Worm (Caenorhabditis elegans) whole organism, young adult: Measurements from ENCODE around the gene asp-3.

ENCODE experiments used
- B0019.2 ChIP-seq: fragments of 200-800 bp; sonication (Bioruptor generic); conservative IDR thresholded peaks from 2 replicates; pipeline ENCODE4 v1.3.6; 2022; ENCODE audit warnings: missing genetic modification reagents, missing genetic modification characterization, missing compliant biosample characterization
- B0035.1 ChIP-seq: sonication (generic microtip); optimal IDR thresholded peaks from 2 replicates; lab custom pipeline; 2016; ENCODE audit warnings: missing genetic modification characterization, mild to moderate bottlenecking, missing compliant biosample characterization, missing genotype, missing genetic modification reagents
- C06A6.2 ChIP-seq: fragments of 200-800 bp; sonication (Bioruptor generic); conservative IDR thresholded peaks from 2 replicates; pipeline ENCODE4 v1.3.6; 2022; ENCODE audit warnings: missing genetic modification characterization, missing compliant biosample characterization
- F22D6.2 ChIP-seq: sonication (generic microtip); optimal IDR thresholded peaks from 2 replicates; lab custom pipeline; 2016; ENCODE audit warnings: mild to moderate bottlenecking, missing genetic modification characterization, missing compliant biosample characterization
- F23B12.7 ChIP-seq: sonication (generic microtip); optimal IDR thresholded peaks from 2 replicates; lab custom pipeline; 2017; ENCODE audit warnings: missing genetic modification characterization, mild to moderate bottlenecking, missing compliant biosample characterization, antibody characterized with exemption, moderate library complexity; ENCODE audit not compliant: insufficient read depth
- F33H1.4 ChIP-seq: fragments of 200-800 bp; sonication (Bioruptor generic); IDR thresholded peaks from 2 replicates; pipeline ENCODE4 v1.3.6; 2022; ENCODE audit warnings: missing genetic modification reagents, missing genetic modification characterization, missing compliant biosample characterization
- F39B2.1 ChIP-seq: fragments of 200-800 bp; sonication (Bioruptor generic); IDR thresholded peaks from 2 replicates; pipeline ENCODE4 v1.3.6; 2022; ENCODE audit warnings: missing genetic modification reagents, missing genetic modification characterization, missing compliant biosample characterization
- F49E8.2 ChIP-seq: sonication (generic microtip); optimal IDR thresholded peaks from 3 replicates; lab custom pipeline; 2017; ENCODE audit warnings: missing genetic modification characterization, mild to moderate bottlenecking, missing compliant biosample characterization, antibody characterized with exemption, moderate library complexity; ENCODE audit not compliant: insufficient read depth
- F52B5.7 ChIP-seq: sonication (generic microtip); optimal IDR thresholded peaks from 2 replicates; lab custom pipeline; 2016; ENCODE audit warnings: mild to moderate bottlenecking, missing genetic modification characterization, missing compliant biosample characterization
- K12H6.12 ChIP-seq: fragments of 200-800 bp; sonication (Bioruptor generic); optimal IDR thresholded peaks from 2 replicates; lab custom pipeline; 2018; ENCODE audit warnings: mild to moderate bottlenecking, missing genetic modification characterization, missing compliant biosample characterization
- Y53G8AR.9 ChIP-seq: fragments of 200-800 bp; sonication (Bioruptor generic); conservative IDR thresholded peaks from 2 replicates; pipeline ENCODE4 v1.3.6; 2022; ENCODE audit warnings: missing genetic modification reagents, missing genetic modification characterization, missing compliant biosample characterization
- Y56A3A.18 ChIP-seq: fragments of 200-800 bp; sonication (Bioruptor generic); IDR thresholded peaks from 2 replicates; pipeline ENCODE4 v1.3.6; 2022; ENCODE audit warnings: missing genetic modification reagents, missing genetic modification characterization, missing compliant biosample characterization
- Y67H2A.10 ChIP-seq: fragments of 200-800 bp; sonication (Bioruptor generic); conservative IDR thresholded peaks from 2 replicates; pipeline ENCODE4 v1.3.6; 2022; ENCODE audit warnings: missing genetic modification reagents, missing genetic modification characterization, missing compliant biosample characterization
- Y95B8A.8 ChIP-seq: fragments of 200-800 bp; sonication (Bioruptor generic); IDR thresholded peaks from 2 replicates; pipeline ENCODE4 v1.3.6; 2022; ENCODE audit warnings: missing genetic modification reagents, missing genetic modification characterization, missing compliant biosample characterization
- ZK185.1 ChIP-seq: sonication (generic microtip); optimal IDR thresholded peaks from 2 replicates; lab custom pipeline; 2016; ENCODE audit warnings: mild to moderate bottlenecking, missing genetic modification characterization, missing compliant biosample characterization; ENCODE audit not compliant: poor library complexity, severe bottlenecking
- akir-1 ChIP-seq: fragments of 200-800 bp; sonication (Bioruptor generic); optimal IDR thresholded peaks from 2 replicates; lab custom pipeline; 2018; ENCODE audit warnings: mild to moderate bottlenecking, missing genetic modification characterization, moderate library complexity, missing compliant biosample characterization
- ama-1 ChIP-seq, 3 experiments: fragments of 150-350 bp in 1 of 3; sonication (generic microtip) in 2 of 3; optimal IDR thresholded peaks; 2 replicates each; lab custom pipeline; 2014 to 2018; ENCODE audit warnings: missing biosample characterization in 2 of 3, missing genetic modification characterization in 2 of 3, missing genetic modification reagents in 2 of 3
- attf-6 ChIP-seq: fragments of 200-800 bp; sonication (Bioruptor generic); IDR thresholded peaks from 2 replicates; pipeline ENCODE4 v1.3.6; 2022; ENCODE audit warnings: missing genetic modification reagents, missing genetic modification characterization, missing compliant biosample characterization
- bed-1 ChIP-seq: fragments of 200-800 bp; sonication (Bioruptor generic); IDR thresholded peaks from 2 replicates; pipeline ENCODE4 v1.3.6; 2022; ENCODE audit warnings: missing genetic modification reagents, missing genetic modification characterization, missing compliant biosample characterization
- cebp-1 ChIP-seq, 2 experiments: fragments of 200-800 bp in 1 of 2; sonication (Bioruptor generic) in 1 of 2; sonication (generic microtip) in 1 of 2; IDR thresholded peaks in 1 of 2; optimal IDR thresholded peaks in 1 of 2; 2 replicates each; pipeline versions ENCODE4 v1.3.6 to Lab custom; 2017 to 2022; ENCODE audit warnings: missing compliant biosample characterization in 2 of 2, missing genetic modification characterization in 2 of 2, mild to moderate bottlenecking in 1 of 2, missing genetic modification reagents in 1 of 2, moderate library complexity in 1 of 2
- ceh-79 ChIP-seq: sonication (generic microtip); optimal IDR thresholded peaks from 2 replicates; lab custom pipeline; 2017; ENCODE audit warnings: mild to moderate bottlenecking, missing genetic modification characterization, missing compliant biosample characterization
- ceh-91 ChIP-seq: fragments of 200-800 bp; sonication (Bioruptor generic); IDR thresholded peaks from 2 replicates; pipeline ENCODE4 v1.3.6; 2022; ENCODE audit warnings: missing genetic modification reagents, missing genetic modification characterization, missing compliant biosample characterization
- chd-7 ChIP-seq: sonication (generic microtip); optimal IDR thresholded peaks from 2 replicates; lab custom pipeline; 2016; ENCODE audit warnings: mild to moderate bottlenecking, missing genetic modification characterization, moderate library complexity, missing compliant biosample characterization
- efl-1 ChIP-seq: fragments of 150-350 bp; optimal IDR thresholded peaks from 2 replicates; lab custom pipeline; 2014; ENCODE audit warnings: missing biosample characterization, missing genetic modification reagents, missing genetic modification characterization
- ekl-4 ChIP-seq: fragments of 200-800 bp; sonication (Bioruptor generic); IDR thresholded peaks from 2 replicates; pipeline ENCODE4 v1.3.6; 2022; ENCODE audit warnings: missing genetic modification reagents, missing genetic modification characterization, missing compliant biosample characterization
- gei-17 ChIP-seq: fragments of 200-800 bp; sonication (Bioruptor generic); optimal IDR thresholded peaks from 2 replicates; lab custom pipeline; 2018; ENCODE audit warnings: mild to moderate bottlenecking, missing genetic modification characterization, missing compliant biosample characterization
- hmg-1.2 ChIP-seq: fragments of 200-800 bp; sonication (Bioruptor generic); IDR thresholded peaks from 2 replicates; pipeline ENCODE4 v1.3.6; 2022; ENCODE audit warnings: missing genetic modification reagents, missing genetic modification characterization, missing compliant biosample characterization
- lin-35 ChIP-seq, 3 experiments: fragments of 150-350 bp in 2 of 3; sonication (generic microtip) in 1 of 3; optimal IDR thresholded peaks; 2 replicates each; lab custom pipeline; 2014 to 2018; ENCODE audit warnings: missing biosample characterization in 3 of 3, missing genetic modification characterization in 3 of 3, missing genetic modification reagents in 3 of 3
- lin-54 ChIP-seq: fragments of 200-800 bp; sonication (Bioruptor generic); optimal IDR thresholded peaks from 2 replicates; lab custom pipeline; 2018; ENCODE audit warnings: mild to moderate bottlenecking, missing genetic modification characterization, missing compliant biosample characterization
- madf-10 ChIP-seq: sonication (generic microtip); optimal IDR thresholded peaks from 2 replicates; lab custom pipeline; 2016; ENCODE audit warnings: mild to moderate bottlenecking, missing genetic modification characterization, missing compliant biosample characterization
- madf-8 ChIP-seq: fragments of 200-800 bp; sonication (Bioruptor generic); conservative IDR thresholded peaks from 2 replicates; pipeline ENCODE4 v1.3.6; 2022; ENCODE audit warnings: missing genetic modification reagents, missing genetic modification characterization, missing compliant biosample characterization
- mcd-1 ChIP-seq: fragments of 200-800 bp; sonication (Bioruptor generic); IDR thresholded peaks from 2 replicates; pipeline ENCODE4 v1.3.6; 2022; ENCODE audit warnings: missing genetic modification reagents, missing genetic modification characterization, missing compliant biosample characterization
- mxl-1 ChIP-seq: sonication (generic microtip); optimal IDR thresholded peaks from 2 replicates; lab custom pipeline; 2016; ENCODE audit warnings: missing genetic modification characterization, missing compliant biosample characterization
- nfya-2 ChIP-seq: fragments of 200-800 bp; sonication (Bioruptor generic); IDR thresholded peaks from 2 replicates; pipeline ENCODE4 v1.3.6; 2022; ENCODE audit warnings: missing genetic modification reagents, missing genetic modification characterization, missing compliant biosample characterization
- nhr-27 ChIP-seq: fragments of 200-800 bp; sonication (Bioruptor generic); optimal IDR thresholded peaks from 2 replicates; lab custom pipeline; 2018; ENCODE audit warnings: mild to moderate bottlenecking, missing genetic modification characterization, moderate library complexity, missing compliant biosample characterization
- nhr-80 ChIP-seq: sonication (generic microtip); optimal IDR thresholded peaks from 2 replicates; lab custom pipeline; 2016; ENCODE audit warnings: missing genetic modification characterization, missing compliant biosample characterization
- pbrm-1 ChIP-seq: fragments of 200-800 bp; sonication (Bioruptor generic); IDR thresholded peaks from 2 replicates; pipeline ENCODE4 v1.3.6; 2022; ENCODE audit warnings: missing genetic modification reagents, missing genetic modification characterization, missing compliant biosample characterization
- pha-4 ChIP-seq: fragments of 150-350 bp; sonication (generic microtip); optimal IDR thresholded peaks from 2 replicates; lab custom pipeline; 2014; ENCODE audit warnings: missing biosample characterization, missing genetic modification reagents, missing genetic modification characterization
- rcor-1 ChIP-seq: fragments of 200-800 bp; sonication (Bioruptor generic); IDR thresholded peaks from 2 replicates; pipeline ENCODE4 v1.3.6; 2022; ENCODE audit warnings: missing genetic modification reagents, missing genetic modification characterization, missing compliant biosample characterization
- rpc-1 ChIP-seq, 2 experiments: fragments of 150-350 bp in 1 of 2; sonication (generic microtip) in 1 of 2; optimal IDR thresholded peaks; 2 replicates each; lab custom pipeline; 2014 to 2018; ENCODE audit warnings: missing biosample characterization in 1 of 2, missing genetic modification characterization in 1 of 2, missing genetic modification reagents in 1 of 2, missing genotype in 1 of 2
- sea-2 ChIP-seq: fragments of 200-800 bp; sonication (Bioruptor generic); IDR thresholded peaks from 2 replicates; pipeline ENCODE4 v1.3.6; 2022; ENCODE audit warnings: missing genetic modification characterization, missing compliant biosample characterization
- tbp1 ChIP-seq: fragments of 200-800 bp; sonication (Bioruptor generic); optimal IDR thresholded peaks from 2 replicates; lab custom pipeline; 2018; ENCODE audit warnings: mild to moderate bottlenecking, missing genetic modification characterization, missing compliant biosample characterization

Gene asp-3

ce11 chrX:6742011-6742683, 48.7 kb upstream of the asp-3 start, which contains the start of gene mdl-1 (continued):
- peak; percentile 48; the same call in 1 of the 2 replicates for TF ChIP-seq C06A6.2 (GFP tag; lab: Robert Waterston, UW)
- TF ChIP-seq Y67H2A.10 (GFP tag; lab: Robert Waterston, UW) = no peak
- TF ChIP-seq mcd-1 (GFP tag; lab: Robert Waterston, UW) = peak; percentile 70
- no peak for TF ChIP-seq B0035.1 (tag; lab: Kevin White, UChicago)
- no peak for TF ChIP-seq F33H1.4 (GFP tag; lab: Robert Waterston, UW)
- TF ChIP-seq cebp-1 (GFP tag; IDR thresholded peaks at IDR 0.05; lab: Robert Waterston, UW) = peak; percentile 69
- peak; percentile 85 for TF ChIP-seq cebp-1 (tag; optimal IDR thresholded peaks at IDR 0.05; lab: Kevin White, UChicago)
- TF ChIP-seq ZK185.1 (tag; lab: Kevin White, UChicago) = peak; percentile 58

- TF ChIP-seq chd-7 (peak; percentile 2), F52B5.7 (tag; lab: Kevin White, UChicago) (no peak), rpc-1 (optimal IDR thresholded peaks at IDR 0.05; lab: Kevin White, UChicago) (no peak), rpc-1 (tag; optimal IDR thresholded peaks at IDR 0.05; lab: Kevin White, UChicago) (no peak), ceh-79 (tag; lab: Kevin White, UChicago) (no peak), ceh-91 (no peak), F39B2.1 (GFP tag; lab: Robert Waterston, UW) (no peak), ZK185.1 (tag; lab: Kevin White, UChicago) (peak; percentile 36), madf-10 (tag; lab: Kevin White, UChicago) (peak; percentile 25), rcor-1 (GFP tag; lab: Robert Waterston, UW) (no peak), hmg-1.2 (GFP tag; lab: Robert Waterston, UW) (peak; percentile 14; the same call in 1 of the 2 replicates), ama-1 (optimal IDR thresholded peaks at IDR 0.05; lab: Kevin White, UChicago) (peak; percentile 88), ama-1 (GFP tag; optimal IDR thresholded peaks at IDR 0.05; lab: Kevin White, UChicago) (no peak), mxl-1 (tag; lab: Kevin White, UChicago) (no peak), Y95B8A.8 (GFP tag; lab: Robert Waterston, UW) (no peak), K12H6.12 (tag; lab: Kevin White, UChicago) (no peak), akir-1 (no peak), pbrm-1 (no peak), tbp1 (no peak), lin-54 (peak; percentile 10), nfya-2 (GFP tag; lab: Robert Waterston, UW) (no peak), madf-8 (GFP tag; lab: Robert Waterston, UW) (no peak), gei-17 (no peak), B0019.2 (GFP tag; lab: Robert Waterston, UW) (no peak), pha-4 (tag; lab: Kevin White, UChicago) (peak; percentile 85), sea-2 (GFP tag; lab: Robert Waterston, UW) (no peak), C06A6.2 (GFP tag; lab: Robert Waterston, UW) (peak; percentile 60; the same call in 1 of the 2 replicates), bed-1 (no peak), F23B12.7 (tag; lab: Kevin White, UChicago) (no peak), lin-35 (GFP tag; optimal IDR thresholded peaks at IDR 0.05; lab: Kevin White, UChicago) (peak in 1 of 3 experiments; percentile 17), efl-1 (GFP tag; lab: Kevin White, UChicago) (no peak), Y56A3A.18 (GFP tag; lab: Robert Waterston, UW) (no peak), F49E8.2 (tag; lab: Kevin White, UChicago) (no peak), cebp-1 (GFP tag; IDR thresholded peaks at IDR 0.05; lab: Robert Waterston, UW) (no peak), cebp-1 (tag; optimal IDR thresholded peaks at IDR 0.05; lab: Kevin White, UChicago) (peak; percentile 21), nhr-27 (tag; lab: Kevin White, UChicago) (no peak), ekl-4 (no peak), nhr-80 (tag; lab: Kevin White, UChicago) (peak; percentile 51), F22D6.2 (tag; lab: Kevin White, UChicago) (no peak), attf-6 (no peak), Y53G8AR.9 (GFP tag; lab: Robert Waterston, UW) (no peak)
- TF ChIP-seq, all 124 proteins: peak for 11
These were observed 48.0 kb upstream of the asp-3 start for ce11 chrX:6742891-6743290.
